Fruit fly (Drosophila melanogaster): ENCODE measurements around the gene BBS8.
A peak's percentile ranks its signal among the peaks of the same experiment; 100 is the strongest.
"Not testable (repeated sequence)": the region's sequence is repeated elsewhere in the genome, so short reads cannot be mapped to it uniquely, and the experiment has no call there.

Gene BBS8

dm6 chr2L:441927-442691 lies 19.4 kb downstream of the BBS8 start:
- TF ChIP-seq noc (tag; optimal IDR thresholded peaks at IDR 0.05), result no peak

DNA sequence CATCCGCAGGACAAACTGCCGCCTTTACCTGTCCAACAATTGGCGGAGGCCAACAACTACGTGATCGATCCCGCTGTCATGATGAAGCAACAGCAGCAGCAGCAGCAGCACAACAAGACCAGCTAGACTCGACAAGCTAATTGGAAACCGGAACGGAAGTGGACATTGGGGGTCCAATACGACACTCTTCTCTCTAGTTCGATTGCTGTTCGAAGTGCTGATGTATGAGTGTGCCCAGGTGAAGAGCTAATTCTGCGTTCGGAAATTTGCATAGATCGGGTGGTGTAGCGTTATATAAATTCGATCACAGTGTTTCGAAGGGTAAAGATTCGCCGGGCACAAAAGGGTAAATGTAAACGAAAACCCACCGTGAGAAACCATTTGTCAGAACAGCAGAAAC lies 24.5 kb downstream of the BBS8 start:
- TF ChIP-seq noc (tag; optimal IDR thresholded peaks at IDR 0.05), result no peak

- no peak for TF ChIP-seq noc (tag; optimal IDR thresholded peaks at IDR 0.05)
Measured at dm6 chr2L:451705-452472, 29.2 kb downstream of the BBS8 start.

DNA sequence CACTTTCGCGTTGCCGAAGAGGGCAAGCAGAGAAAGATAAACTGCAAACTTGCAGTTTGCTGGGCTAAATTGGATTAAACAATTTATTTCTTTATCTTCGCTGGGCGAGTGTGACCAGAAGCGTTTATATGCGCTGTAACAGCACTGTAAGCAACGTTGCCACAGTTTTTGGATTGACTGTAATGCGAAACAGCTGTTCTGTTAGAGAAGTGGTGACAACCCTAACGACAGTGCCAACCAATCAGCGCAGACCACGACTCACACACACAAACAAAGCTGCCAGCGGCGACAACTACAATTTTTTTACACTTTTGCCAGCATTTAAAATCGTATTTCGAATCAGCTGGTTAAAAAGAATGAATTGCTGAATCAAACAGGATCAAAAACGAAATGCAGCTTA lies 30.2 kb downstream of the BBS8 start, which contains the start of the genes crq and shv:
Gene crq (minus strand): TSS at position 153 of the 400 bp plus-strand sequence.
Gene shv (plus strand): TSS at position 237 of the 400 bp plus-strand sequence.
- no peak for TF ChIP-seq noc (tag; optimal IDR thresholded peaks at IDR 0.05)

DNA sequence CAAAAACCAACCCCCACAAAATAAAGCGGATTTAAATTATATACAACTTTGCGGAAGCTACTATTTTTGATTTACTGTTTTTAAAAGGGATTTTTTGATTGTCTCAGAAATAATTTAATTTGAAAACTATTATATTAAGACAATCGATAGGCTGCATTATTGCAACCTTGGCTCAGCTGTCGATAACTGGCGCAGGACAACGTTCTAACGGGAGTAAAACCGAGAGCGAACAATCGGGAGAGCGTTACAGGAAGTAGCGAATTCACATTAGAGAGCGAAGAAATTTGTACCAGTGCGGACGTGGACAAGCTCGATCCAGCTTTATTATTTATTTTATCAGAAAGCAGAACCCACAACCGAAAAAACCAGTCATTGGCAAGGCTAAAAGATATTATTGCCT lies 32.6 kb downstream of the BBS8 start, which contains the start of gene CG4133:
Gene CG4133 (plus strand): TSS at position 258 of the 400 bp plus-strand sequence.
- not testable (repeated sequence) for TF ChIP-seq noc (tag; optimal IDR thresholded peaks at IDR 0.05)

dm6 chr2L:455738-456137 lies 33.1 kb downstream of the BBS8 start:
- TF ChIP-seq noc (tag; optimal IDR thresholded peaks at IDR 0.05), result no peak

DNA sequence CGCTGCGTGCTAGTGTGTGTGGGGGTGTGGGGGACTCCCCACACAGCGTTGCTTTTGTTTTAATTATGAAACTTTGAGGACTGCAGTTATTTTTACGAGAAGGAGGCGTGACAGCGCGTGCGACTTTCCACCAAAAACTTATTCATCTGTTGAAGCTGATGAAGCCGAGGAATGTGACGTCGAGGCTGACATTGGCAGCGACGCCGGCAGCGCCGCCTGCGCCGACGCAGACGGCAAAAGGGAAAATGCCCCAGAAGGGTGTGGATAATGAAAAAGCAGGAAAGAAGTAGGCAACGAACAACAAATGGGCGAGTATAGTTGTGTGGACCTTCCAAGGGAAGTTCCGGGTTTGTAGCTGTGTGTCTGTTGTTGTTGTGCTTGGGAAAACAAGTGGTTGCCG lies 45.0 kb downstream of the BBS8 start:
- TF ChIP-seq noc (tag; optimal IDR thresholded peaks at IDR 0.05), result no peak

dm6 chr2L:468745-469358 lies 46.2 kb downstream of the BBS8 start:
- peak; percentile 82 for TF ChIP-seq noc (tag; optimal IDR thresholded peaks at IDR 0.05)

- no peak for TF ChIP-seq noc (tag; optimal IDR thresholded peaks at IDR 0.05)
Measured at dm6 chr2L:469912-470311, 47.2 kb downstream of the BBS8 start.

dm6 chr2L:470336-470934 lies 47.8 kb downstream of the BBS8 start:
- TF ChIP-seq noc (tag; optimal IDR thresholded peaks at IDR 0.05), result peak; percentile 89

dm6 chr2L:471021-471479 lies 48.4 kb downstream of the BBS8 start:
- TF ChIP-seq noc (tag; optimal IDR thresholded peaks at IDR 0.05), result peak; percentile 72

DNA sequence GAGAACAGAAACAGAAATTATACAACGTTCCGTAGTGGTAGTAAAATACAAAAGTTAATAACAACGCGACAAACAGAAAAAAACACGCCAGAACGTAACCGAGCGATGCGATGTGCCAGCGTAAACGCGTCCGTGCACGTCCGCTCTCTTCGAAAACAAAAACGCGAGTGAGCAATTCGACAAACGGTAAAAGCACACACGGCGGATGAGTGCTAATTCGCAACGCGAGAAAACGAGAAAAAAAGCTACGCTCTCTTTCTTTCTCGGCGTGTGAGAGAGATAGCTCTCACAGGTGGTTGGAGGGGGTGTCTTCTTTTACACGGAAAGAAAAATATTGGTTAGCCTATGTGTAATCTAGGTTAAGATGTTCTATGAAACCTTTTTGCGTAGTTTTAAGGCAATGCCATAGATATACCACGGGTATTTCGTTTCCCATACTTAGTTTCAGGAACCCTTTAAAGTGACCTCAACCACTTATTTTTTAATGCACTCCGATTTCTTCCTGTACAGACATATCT lies 49.5 kb downstream of the BBS8 start, which contains the start of gene CG4297:
Gene CG4297 (minus strand): TSS at position 128 of the 518 bp plus-strand sequence.
- peak; percentile 70 for TF ChIP-seq noc (tag; optimal IDR thresholded peaks at IDR 0.05)

dm6 chr2L:472829-473228 lies 50.2 kb downstream of the BBS8 start, which contains the start of gene MED15:
Gene MED15 (plus strand): TSS chr2L:473013.
- TF ChIP-seq noc (tag; optimal IDR thresholded peaks at IDR 0.05), result no peak
